Worm (Caenorhabditis elegans) whole organism, midembryonic: ENCODE data around the gene C37H5.13.

Experiments
- cog-1 ChIP-seq: sonication (generic microtip); optimal IDR thresholded peaks from 2 replicates; lab custom pipeline; 2016; ENCODE audit warnings: missing genetic modification characterization, missing compliant biosample characterization
- flt-1 ChIP-seq: fragments of 200-800 bp; sonication (Bioruptor generic); IDR thresholded peaks from 2 replicates; pipeline ENCODE4 v1.3.6; 2022; ENCODE audit warnings: missing genetic modification characterization, missing compliant biosample characterization
- med-1 ChIP-seq: sonication (generic microtip); optimal IDR thresholded peaks from 2 replicates; lab custom pipeline; 2017; ENCODE audit warnings: missing genetic modification characterization, mild to moderate bottlenecking, missing compliant biosample characterization, antibody characterized with exemption, missing genetic modification reagents; ENCODE audit not compliant: insufficient read depth
- ztf-29 ChIP-seq: fragments of 200-800 bp; sonication (Bioruptor generic); IDR thresholded peaks from 2 replicates; pipeline ENCODE4 v1.3.6; 2022; ENCODE audit warnings: missing genetic modification reagents, missing genetic modification characterization, missing compliant biosample characterization

- TF ChIP-seq ztf-29 (GFP tag; lab: Robert Waterston, UW) (no peak), cog-1 (tag; lab: Kevin White, UChicago) (no peak), med-1 (GFP tag; lab: Kevin White, UChicago) (no peak), flt-1 (GFP tag; lab: Robert Waterston, UW) (no peak)
These were observed 26.7 kb upstream of the C37H5.13 start, which contains the start of gene ugt-12 for ce11 chrV:4889477-4889876.
